Worm (Caenorhabditis elegans) whole organism, late embryonic: ENCODE measurements around the gene W04B5.8.

Experiments
- K09A11.1 ChIP-seq: sonication (generic microtip); optimal IDR thresholded peaks from 2 replicates; lab custom pipeline; 2017; ENCODE audit warnings: antibody characterized with exemption, mild to moderate bottlenecking, missing genetic modification characterization, missing compliant biosample characterization; ENCODE audit not compliant: insufficient read depth
- Y22D7AL.16 ChIP-seq: sonication (generic microtip); optimal IDR thresholded peaks from 2 replicates; lab custom pipeline; 2016; ENCODE audit warnings: missing genetic modification characterization, missing compliant biosample characterization
- ahr-1 ChIP-seq: sonication (generic microtip); optimal IDR thresholded peaks from 2 replicates; lab custom pipeline; 2016; ENCODE audit warnings: missing genetic modification characterization, missing compliant biosample characterization
- ceh-14 ChIP-seq: sonication (generic microtip); optimal IDR thresholded peaks from 2 replicates; lab custom pipeline; 2016; ENCODE audit warnings: missing genotype, missing genetic modification characterization, missing compliant biosample characterization
- ceh-22 ChIP-seq: sonication (generic microtip); optimal IDR thresholded peaks from 2 replicates; lab custom pipeline; 2017; ENCODE audit warnings: missing biosample characterization, missing genetic modification characterization
- ceh-48 ChIP-seq: sonication (generic microtip); optimal IDR thresholded peaks from 2 replicates; lab custom pipeline; 2016; ENCODE audit warnings: missing genetic modification characterization, inconsistent platforms, missing compliant biosample characterization
- ceh-9 ChIP-seq: sonication (generic microtip); optimal IDR thresholded peaks from 2 replicates; lab custom pipeline; 2016; ENCODE audit warnings: mild to moderate bottlenecking, missing genetic modification characterization, inconsistent platforms, missing compliant biosample characterization
- dmd-4 ChIP-seq: sonication (generic microtip); optimal IDR thresholded peaks from 2 replicates; lab custom pipeline; 2016; ENCODE audit warnings: borderline replicate concordance, missing genetic modification characterization, missing compliant biosample characterization
- elt-4 ChIP-seq: sonication (generic microtip); optimal IDR thresholded peaks from 2 replicates; lab custom pipeline; 2016; ENCODE audit warnings: missing genetic modification characterization, missing compliant biosample characterization
- hlh-8 ChIP-seq: sonication (generic microtip); optimal IDR thresholded peaks from 2 replicates; lab custom pipeline; 2016; ENCODE audit warnings: missing genotype, missing genetic modification characterization, missing compliant biosample characterization
- lin-11 ChIP-seq: fragments of 200-800 bp; sonication (Bioruptor generic); optimal IDR thresholded peaks from 2 replicates; lab custom pipeline; 2018; ENCODE audit warnings: mild to moderate bottlenecking, missing genetic modification characterization, missing compliant biosample characterization
- nfya-1 ChIP-seq: sonication (generic microtip); optimal IDR thresholded peaks from 2 replicates; lab custom pipeline; 2017; ENCODE audit warnings: missing genetic modification characterization, mild to moderate bottlenecking, missing compliant biosample characterization, antibody characterized with exemption, moderate library complexity
- nhr-11 ChIP-seq: fragments of 150-350 bp; optimal IDR thresholded peaks from 2 replicates; lab custom pipeline; 2014; ENCODE audit warnings: missing biosample characterization, missing genetic modification characterization
- nhr-232 ChIP-seq: sonication (generic microtip); optimal IDR thresholded peaks from 2 replicates; lab custom pipeline; 2016; ENCODE audit warnings: missing genetic modification characterization, missing compliant biosample characterization
- npax-4 ChIP-seq: sonication (generic microtip); optimal IDR thresholded peaks from 2 replicates; lab custom pipeline; 2016; ENCODE audit warnings: missing genetic modification characterization, missing compliant biosample characterization
- pag-3 ChIP-seq: sonication (generic microtip); optimal IDR thresholded peaks from 2 replicates; lab custom pipeline; 2016; ENCODE audit warnings: missing compliant biosample characterization, missing genetic modification characterization, borderline replicate concordance
- pat-9 ChIP-seq: fragments of 200-800 bp; sonication (Bioruptor generic); optimal IDR thresholded peaks from 2 replicates; lab custom pipeline; 2018; ENCODE audit warnings: mild to moderate bottlenecking, missing genetic modification characterization, moderate library complexity, missing compliant biosample characterization
- rnt-1 ChIP-seq: sonication (generic microtip); optimal IDR thresholded peaks from 2 replicates; lab custom pipeline; 2016; ENCODE audit warnings: missing genetic modification characterization, missing compliant biosample characterization
- sox-4 ChIP-seq: sonication (generic microtip); optimal IDR thresholded peaks from 2 replicates; lab custom pipeline; 2017; ENCODE audit warnings: mild to moderate bottlenecking, missing genetic modification characterization, inconsistent platforms, missing compliant biosample characterization
- syd-9 ChIP-seq: sonication (generic microtip); optimal IDR thresholded peaks from 2 replicates; lab custom pipeline; 2016; ENCODE audit warnings: mild to moderate bottlenecking, missing genetic modification characterization, moderate library complexity, missing compliant biosample characterization
- tbx-7 ChIP-seq: sonication (generic microtip); optimal IDR thresholded peaks from 2 replicates; lab custom pipeline; 2016; ENCODE audit warnings: missing genotype, missing genetic modification characterization, missing compliant biosample characterization
- ttx-3 ChIP-seq: sonication (generic microtip); optimal IDR thresholded peaks from 2 replicates; lab custom pipeline; 2016; ENCODE audit warnings: missing genetic modification reagents, missing genetic modification characterization, missing compliant biosample characterization
- unc-3 ChIP-seq, 2 experiments: fragments of 200-800 bp in 1 of 2; sonication (Bioruptor generic) in 1 of 2; sonication (generic microtip) in 1 of 2; conservative IDR thresholded peaks in 1 of 2; optimal IDR thresholded peaks in 1 of 2; 2 replicates each; pipeline versions ENCODE4 v1.3.6 to Lab custom; 2016 to 2022; ENCODE audit warnings: missing compliant biosample characterization in 2 of 2, missing genetic modification characterization in 2 of 2, missing genetic modification reagents in 1 of 2
- unc-55 ChIP-seq: sonication (generic microtip); optimal IDR thresholded peaks from 2 replicates; lab custom pipeline; 2017; ENCODE audit warnings: missing biosample characterization, missing genetic modification reagents, missing genetic modification characterization
- unc-86 ChIP-seq: sonication (generic microtip); optimal IDR thresholded peaks from 2 replicates; lab custom pipeline; 2016; ENCODE audit warnings: missing genetic modification characterization, missing compliant biosample characterization

Gene W04B5.8

ce11 chrIII:2474781-2475180 is 48.7 kb downstream of the W04B5.8 start:
- no peak for TF ChIP-seq nhr-11
- no peak for TF ChIP-seq syd-9
- TF ChIP-seq Y22D7AL.16 (tag; lab: Kevin White, UChicago), result no peak
- no peak for TF ChIP-seq sox-4 (tag; lab: Kevin White, UChicago)
- no peak for TF ChIP-seq ahr-1 (tag; lab: Kevin White, UChicago)
- TF ChIP-seq unc-55 (GFP tag; lab: Kevin White, UChicago), result no peak
- TF ChIP-seq lin-11 (tag; lab: Kevin White, UChicago), result no peak
- TF ChIP-seq ceh-22 (tag; lab: Kevin White, UChicago), result no peak
- TF ChIP-seq ceh-14 (tag; lab: Kevin White, UChicago), result no peak
- TF ChIP-seq unc-3 (GFP tag; conservative IDR thresholded peaks at IDR 0.05; lab: Robert Waterston, UW), result no peak
- no peak for TF ChIP-seq unc-3 (tag; optimal IDR thresholded peaks at IDR 0.05; lab: Kevin White, UChicago)
- TF ChIP-seq dmd-4 (tag; lab: Kevin White, UChicago), result no peak
- no peak for TF ChIP-seq nfya-1 (tag; lab: Kevin White, UChicago)
- TF ChIP-seq ttx-3 (tag; lab: Kevin White, UChicago), result no peak
- TF ChIP-seq elt-4 (tag; lab: Kevin White, UChicago), result no peak

DNA sequence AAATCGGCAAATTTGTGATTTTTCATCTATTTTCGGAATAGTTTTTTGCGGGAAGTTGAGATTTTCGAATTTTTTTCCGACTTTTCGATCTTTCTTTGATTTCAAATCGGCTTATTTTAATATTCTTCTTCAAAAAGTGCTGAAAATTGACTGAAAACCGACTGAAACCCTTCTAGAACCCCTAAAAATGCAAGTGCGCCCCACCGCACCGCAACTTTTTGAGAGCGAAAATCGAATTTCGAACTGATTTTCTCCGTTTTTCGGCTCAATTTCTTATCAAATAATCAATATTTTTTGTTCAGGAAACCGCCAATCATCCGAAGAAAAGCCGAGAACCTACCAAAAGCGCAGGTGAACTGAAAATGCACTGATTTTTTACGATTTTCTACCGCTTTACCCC is 51.2 kb downstream of the W04B5.8 start:
- no peak for TF ChIP-seq unc-86 (tag; lab: Kevin White, UChicago)
- no peak for TF ChIP-seq tbx-7
- TF ChIP-seq syd-9, result no peak
- no peak for TF ChIP-seq elt-4 (tag; lab: Kevin White, UChicago)
- no peak for TF ChIP-seq pag-3 (tag; lab: Kevin White, UChicago)
- no peak for TF ChIP-seq ceh-9 (tag; lab: Kevin White, UChicago)
- TF ChIP-seq K09A11.1 (tag; lab: Kevin White, UChicago), result no peak
- TF ChIP-seq nhr-232 (tag; lab: Kevin White, UChicago), result no peak
- no peak for TF ChIP-seq pat-9 (tag; lab: Kevin White, UChicago)
- TF ChIP-seq npax-4 (tag; lab: Kevin White, UChicago), result no peak
- no peak for TF ChIP-seq rnt-1
- TF ChIP-seq hlh-8 (tag; lab: Kevin White, UChicago), result no peak

ce11 chrIII:2478605-2479004 is 52.5 kb downstream of the W04B5.8 start:
- no peak for TF ChIP-seq lin-11 (tag; lab: Kevin White, UChicago)
- TF ChIP-seq ceh-48, result peak; percentile 37
